Worm (Caenorhabditis elegans) whole organism, L4/young adult: ENCODE results near the gene H41C03.1.

Experiments used
- W03F9.2 ChIP-seq: fragments of 150-350 bp; optimal IDR thresholded peaks from 2 replicates; lab custom pipeline; 2014; ENCODE audit warnings: missing biosample characterization, missing genetic modification characterization
- dao-5 ChIP-seq: sonication (generic microtip); optimal IDR thresholded peaks from 2 replicates; lab custom pipeline; 2016; ENCODE audit warnings: missing genotype, missing genetic modification characterization, moderate library complexity, missing compliant biosample characterization
- him-1 ChIP-seq: sonication (generic microtip); optimal IDR thresholded peaks from 2 replicates; lab custom pipeline; 2016; ENCODE audit warnings: missing genotype, missing genetic modification reagents, missing genetic modification characterization, missing compliant biosample characterization

DNA sequence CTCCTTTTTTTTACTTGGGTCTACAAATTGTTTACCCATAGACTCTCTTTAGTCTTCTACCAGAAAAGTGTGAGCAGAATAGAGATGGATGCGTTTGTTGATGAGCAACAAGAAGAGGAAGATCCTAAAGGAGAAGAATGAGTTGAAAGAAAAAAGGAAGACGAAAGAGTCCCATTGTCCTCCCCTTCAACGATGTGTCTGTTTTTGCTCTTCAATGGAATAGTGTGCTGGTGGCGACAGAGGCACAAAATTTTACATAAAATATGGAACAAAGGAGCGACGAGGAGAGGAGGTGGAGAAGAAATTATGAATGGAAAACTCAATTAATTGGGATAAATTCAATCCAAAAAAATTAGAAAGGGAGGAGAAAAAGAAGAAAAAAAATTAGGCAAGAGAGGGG lies 6.4 kb downstream of the H41C03.1 start:
- TF ChIP-seq W03F9.2 (tag; lab: Kevin White, UChicago) (no peak), dao-5 (tag; lab: Kevin White, UChicago) (no peak), him-1 (tag; lab: Kevin White, UChicago) (no peak)
